Worm (Caenorhabditis elegans) whole organism, L4 larva: ENCODE results near the gene Y54G2A.7.
A peak's percentile ranks its signal among the peaks of the same experiment; 100 is the strongest.

Source experiments
- F26F4.8 ChIP-seq: fragments of 200-800 bp; sonication (Bioruptor generic); conservative IDR thresholded peaks from 2 replicates; pipeline ENCODE4 v1.3.6; 2022; ENCODE audit warnings: missing genetic modification characterization, missing compliant biosample characterization
- F37D6.2 ChIP-seq: sonication (generic microtip); optimal IDR thresholded peaks from 2 replicates; lab custom pipeline; 2016; ENCODE audit warnings: mild to moderate bottlenecking, missing genetic modification characterization, missing compliant biosample characterization
- T26A8.4 ChIP-seq: fragments of 200-800 bp; sonication (Bioruptor generic); IDR thresholded peaks from 2 replicates; pipeline ENCODE4 v1.3.6; 2022; ENCODE audit warnings: missing genetic modification characterization, missing compliant biosample characterization
- Y105C5A.15 ChIP-seq: fragments of 200-800 bp; sonication (Bioruptor generic); IDR thresholded peaks from 2 replicates; pipeline ENCODE4 v1.3.6; 2022; ENCODE audit warnings: missing genetic modification characterization, missing compliant biosample characterization
- Y48G9A.11 ChIP-seq: fragments of 200-800 bp; sonication (Bioruptor generic); IDR thresholded peaks from 2 replicates; pipeline ENCODE4 v1.3.6; 2022; ENCODE audit warnings: missing genetic modification reagents, missing genetic modification characterization, missing compliant biosample characterization
- Y5F2A.4 ChIP-seq: fragments of 200-800 bp; sonication (Bioruptor generic); optimal IDR thresholded peaks from 2 replicates; lab custom pipeline; 2018; ENCODE audit warnings: mild to moderate bottlenecking, missing genetic modification characterization, missing compliant biosample characterization
- aha-1 ChIP-seq: fragments of 150-350 bp; peaks from one replicate; lab custom pipeline; 2014; ENCODE audit warnings: missing biosample characterization, missing genetic modification characterization
- aly-2 ChIP-seq: sonication (generic microtip); optimal IDR thresholded peaks from 2 replicates; lab custom pipeline; 2018; ENCODE audit warnings: missing biosample characterization, missing genetic modification characterization
- attf-4 ChIP-seq: sonication (generic microtip); optimal IDR thresholded peaks from 3 replicates; lab custom pipeline; 2017; ENCODE audit warnings: missing biosample characterization, missing genetic modification characterization
- ceh-20 ChIP-seq: fragments of 200-800 bp; sonication (Bioruptor generic); IDR thresholded peaks from 2 replicates; pipeline ENCODE4 v1.3.6; 2022; ENCODE audit warnings: missing genetic modification reagents, missing genetic modification characterization, missing compliant biosample characterization
- ceh-28 ChIP-seq: fragments of 150-350 bp; optimal IDR thresholded peaks from 2 replicates; lab custom pipeline; 2014; ENCODE audit warnings: missing biosample characterization, missing genetic modification reagents, missing genetic modification characterization
- ceh-82 ChIP-seq: sonication (generic microtip); optimal IDR thresholded peaks from 2 replicates; lab custom pipeline; 2017; ENCODE audit warnings: missing biosample characterization, missing genetic modification characterization
- ces-1 ChIP-seq: fragments of 150-350 bp; sonication (generic microtip); optimal IDR thresholded peaks from 4 replicates; lab custom pipeline; 2014; ENCODE audit warnings: missing biosample characterization, missing genetic modification reagents, missing genetic modification characterization
- ctbp-1 ChIP-seq: fragments of 200-800 bp; sonication (Bioruptor generic); IDR thresholded peaks from 2 replicates; pipeline ENCODE4 v1.3.6; 2022; ENCODE audit warnings: missing genetic modification reagents, missing genetic modification characterization, missing compliant biosample characterization
- daf-16 ChIP-seq, 3 experiments: sonication (generic microtip); optimal IDR thresholded peaks; 2 replicates each; lab custom pipeline; 2016 to 2017; ENCODE audit warnings: missing genetic modification characterization in 3 of 3, missing genetic modification reagents in 3 of 3, mild to moderate bottlenecking in 2 of 3, missing compliant biosample characterization in 2 of 3, missing biosample characterization in 1 of 3, moderate library complexity in 1 of 3
- daf-19 ChIP-seq: fragments of 200-800 bp; sonication (Bioruptor generic); conservative IDR thresholded peaks from 2 replicates; pipeline ENCODE4 v1.3.6; 2022; ENCODE audit warnings: missing genetic modification characterization, missing compliant biosample characterization
- daf-8 ChIP-seq: fragments of 200-800 bp; sonication (Bioruptor generic); IDR thresholded peaks from 2 replicates; pipeline ENCODE4 v1.3.6; 2022; ENCODE audit warnings: missing genetic modification characterization, missing compliant biosample characterization
- dmd-8 ChIP-seq: fragments of 200-800 bp; sonication (Bioruptor generic); IDR thresholded peaks from 2 replicates; pipeline ENCODE4 v1.3.6; 2022; ENCODE audit warnings: missing genetic modification characterization, missing compliant biosample characterization
- egl-27 ChIP-seq: sonication (generic microtip); optimal IDR thresholded peaks from 3 replicates; lab custom pipeline; 2017; ENCODE audit warnings: missing biosample characterization, missing genetic modification reagents, missing genetic modification characterization
- fkh-10 ChIP-seq: fragments of 150-350 bp; optimal IDR thresholded peaks from 2 replicates; lab custom pipeline; 2014; ENCODE audit warnings: missing biosample characterization, missing genetic modification reagents, missing genetic modification characterization
- hlh-11 ChIP-seq: fragments of 200-800 bp; sonication (Bioruptor generic); optimal IDR thresholded peaks from 2 replicates; lab custom pipeline; 2018; ENCODE audit warnings: mild to moderate bottlenecking, missing genetic modification characterization, missing compliant biosample characterization
- hlh-30 ChIP-seq: sonication (generic microtip); optimal IDR thresholded peaks from 2 replicates; lab custom pipeline; 2017; ENCODE audit warnings: antibody characterized with exemption, mild to moderate bottlenecking, missing genetic modification characterization, missing compliant biosample characterization; ENCODE audit not compliant: insufficient read depth
- jun-1 ChIP-seq: fragments of 150-350 bp; optimal IDR thresholded peaks from 2 replicates; lab custom pipeline; 2014; ENCODE audit warnings: missing biosample characterization, missing genetic modification reagents, missing genetic modification characterization
- lin-13 ChIP-seq: fragments of 150-350 bp; optimal IDR thresholded peaks from 2 replicates; lab custom pipeline; 2014; ENCODE audit warnings: missing biosample characterization, missing genetic modification reagents, missing genetic modification characterization
- lin-15B ChIP-seq: fragments of 150-350 bp; sonication (generic microtip); optimal IDR thresholded peaks from 3 replicates; lab custom pipeline; 2014; ENCODE audit warnings: missing biosample characterization, missing genetic modification characterization
- lin-29 ChIP-seq: fragments of 200-800 bp; sonication (Bioruptor generic); IDR thresholded peaks from 2 replicates; pipeline ENCODE4 v1.3.6; 2022; ENCODE audit warnings: missing genetic modification reagents, missing genetic modification characterization, missing compliant biosample characterization
- lin-38 ChIP-seq: fragments of 200-800 bp; sonication (Bioruptor generic); IDR thresholded peaks from 2 replicates; pipeline ENCODE4 v1.3.6; 2022; ENCODE audit warnings: missing genetic modification reagents, missing genetic modification characterization, missing compliant biosample characterization
- madf-5 ChIP-seq, 2 experiments: fragments of 200-800 bp; sonication (Bioruptor generic); IDR thresholded peaks; 2 replicates each; pipeline ENCODE4 v1.3.6; 2022; ENCODE audit warnings: missing compliant biosample characterization in 2 of 2, missing genetic modification characterization in 2 of 2
- mdl-1 ChIP-seq, 2 experiments: fragments of 150-350 bp in 1 of 2; sonication (generic microtip) in 1 of 2; optimal IDR thresholded peaks; 2 replicates each; lab custom pipeline; 2014 to 2017; ENCODE audit warnings: missing biosample characterization in 2 of 2, missing genetic modification characterization in 2 of 2
- mdt-29 ChIP-seq: fragments of 200-800 bp; sonication (Bioruptor generic); IDR thresholded peaks from 2 replicates; pipeline ENCODE4 v1.3.6; 2022; ENCODE audit warnings: missing genetic modification reagents, missing genetic modification characterization, missing compliant biosample characterization
- mes-2 ChIP-seq: sonication (generic microtip); optimal IDR thresholded peaks from 2 replicates; lab custom pipeline; 2016; ENCODE audit warnings: missing genotype, mild to moderate bottlenecking, missing genetic modification characterization, missing compliant biosample characterization; ENCODE audit not compliant: poor library complexity, severe bottlenecking
- nhr-10 ChIP-seq: fragments of 150-350 bp; optimal IDR thresholded peaks from 2 replicates; lab custom pipeline; 2014; ENCODE audit warnings: missing biosample characterization, missing genetic modification characterization
- nhr-25 ChIP-seq: sonication (generic microtip); optimal IDR thresholded peaks from 2 replicates; lab custom pipeline; 2017; ENCODE audit warnings: missing genetic modification characterization, mild to moderate bottlenecking, missing compliant biosample characterization, antibody characterized with exemption, moderate library complexity, borderline replicate concordance; ENCODE audit not compliant: insufficient read depth
- nhr-42 ChIP-seq: fragments of 200-800 bp; sonication (Bioruptor generic); IDR thresholded peaks from 2 replicates; pipeline ENCODE4 v1.3.6; 2022; ENCODE audit warnings: missing genetic modification characterization, missing compliant biosample characterization
- nhr-6 ChIP-seq: fragments of 150-350 bp; optimal IDR thresholded peaks from 2 replicates; lab custom pipeline; 2014; ENCODE audit warnings: missing biosample characterization, missing genetic modification characterization
- nhr-77 ChIP-seq: fragments of 150-350 bp; optimal IDR thresholded peaks from 2 replicates; lab custom pipeline; 2014; ENCODE audit warnings: missing biosample characterization, missing genetic modification characterization
- saeg-2 ChIP-seq: fragments of 200-800 bp; sonication (Bioruptor generic); IDR thresholded peaks from 2 replicates; pipeline ENCODE4 v1.3.6; 2022; ENCODE audit warnings: missing genetic modification reagents, missing genetic modification characterization, missing compliant biosample characterization
- snpc-1.2 ChIP-seq: fragments of 200-800 bp; sonication (Bioruptor generic); IDR thresholded peaks from 2 replicates; pipeline ENCODE4 v1.3.6; 2022; ENCODE audit warnings: missing genetic modification reagents, missing genetic modification characterization, missing compliant biosample characterization
- spr-1 ChIP-seq: sonication (generic microtip); optimal IDR thresholded peaks from 2 replicates; lab custom pipeline; 2016; ENCODE audit warnings: mild to moderate bottlenecking, missing genetic modification characterization, missing compliant biosample characterization
- spr-3 ChIP-seq: fragments of 200-800 bp; sonication (Bioruptor generic); optimal IDR thresholded peaks from 2 replicates; lab custom pipeline; 2018; ENCODE audit warnings: mild to moderate bottlenecking, missing genetic modification characterization, missing compliant biosample characterization
- unc-130 ChIP-seq: sonication (generic microtip); optimal IDR thresholded peaks from 2 replicates; lab custom pipeline; 2016; ENCODE audit warnings: missing genetic modification reagents, missing genetic modification characterization, missing compliant biosample characterization
- unc-39 ChIP-seq: sonication (generic microtip); optimal IDR thresholded peaks from 2 replicates; lab custom pipeline; 2017; ENCODE audit warnings: missing biosample characterization, missing genetic modification characterization
- vab-7 ChIP-seq: fragments of 200-800 bp; sonication (Bioruptor generic); IDR thresholded peaks from 2 replicates; pipeline ENCODE4 v1.3.6; 2022; ENCODE audit warnings: missing genetic modification reagents, missing genetic modification characterization, missing compliant biosample characterization
- zfp-3 ChIP-seq: fragments of 200-800 bp; sonication (Bioruptor generic); conservative IDR thresholded peaks from 2 replicates; pipeline ENCODE4 v1.3.6; 2022; ENCODE audit warnings: missing genetic modification reagents, missing genetic modification characterization, missing compliant biosample characterization
- ztf-11 ChIP-seq: fragments of 150-350 bp; optimal IDR thresholded peaks from 2 replicates; lab custom pipeline; 2014; ENCODE audit warnings: missing biosample characterization, missing genetic modification characterization

Y54G2A.7 gene

ce11 chrIV:2798339-2798738 is 40.1 kb upstream of the Y54G2A.7 start, which contains the start of gene Y54G2A.52 (continued):
- TF ChIP-seq daf-16 (GFP tag; optimal IDR thresholded peaks at IDR 0.05; lab: Kevin White, UChicago) (peak in 1 of 2 experiments; percentile 57), daf-16 (tag; optimal IDR thresholded peaks at IDR 0.05; lab: Kevin White, UChicago) (peak; percentile 97), egl-27 (no peak)
- TF ChIP-seq, all 104 proteins: peak for 10

- TF ChIP-seq aly-2 (tag; lab: Kevin White, UChicago): no peak
These were observed 39.0 kb upstream of the Y54G2A.7 start, which contains the start of gene Y54G2A.10 for ce11 chrIV:2799389-2799788. Gene Y54G2A.10 (plus strand): TSS chrIV:2799689.

- TF ChIP-seq ceh-20 (GFP tag; lab: Robert Waterston, UW) (no peak), aha-1 (tag; lab: Kevin White, UChicago) (peak; percentile 49), jun-1 (no peak), lin-38 (GFP tag; lab: Robert Waterston, UW) (peak; percentile 36; the same call in 1 of the 2 replicates)
- TF ChIP-seq, all 104 proteins: peak for 2
These were observed 38.5 kb upstream of the Y54G2A.7 start for ce11 chrIV:2799890-2800289.

- TF ChIP-seq Y5F2A.4 (GFP tag; lab: Kevin White, UChicago) (peak; percentile 20), saeg-2 (GFP tag; lab: Robert Waterston, UW) (peak; percentile 61; the same call in 1 of the 2 replicates), ctbp-1 (GFP tag; lab: Robert Waterston, UW) (0 out of 2 replicates have a peak, but pooled peaks have one; percentile 33), zfp-3 (GFP tag; lab: Robert Waterston, UW) (peak; percentile 72; the same call in 1 of the 2 replicates), ces-1 (GFP tag; lab: Kevin White, UChicago) (no peak), unc-130 (GFP tag; lab: Kevin White, UChicago) (no peak), T26A8.4 (GFP tag; lab: Robert Waterston, UW) (no peak; the same call in 1 of the 2 replicates), attf-4 (tag; lab: Kevin White, UChicago) (no peak), daf-8 (GFP tag; lab: Robert Waterston, UW) (no peak), hlh-30 (tag; lab: Kevin White, UChicago) (peak; percentile 81), unc-39 (no peak), hlh-11 (tag; lab: Kevin White, UChicago) (peak; percentile 12), lin-13 (GFP tag; lab: Kevin White, UChicago) (peak; percentile 70), vab-7 (GFP tag; lab: Robert Waterston, UW) (peak; percentile 85), lin-29 (GFP tag; lab: Robert Waterston, UW) (no peak), mdl-1 (tag; optimal IDR thresholded peaks at IDR 0.05; lab: Kevin White, UChicago) (no peak), madf-5 (GFP tag; IDR thresholded peaks at IDR 0.05; lab: Robert Waterston, UW) (peak in 1 of 2 experiments; percentile 46; a peak in 1 of 4 replicates), snpc-1.2 (peak; percentile 55), spr-1 (peak; percentile 26), daf-19 (no peak), spr-3 (GFP tag; lab: Kevin White, UChicago) (no peak), Y105C5A.15 (no peak), nhr-42 (no peak), ceh-82 (no peak), lin-15B (tag; lab: Kevin White, UChicago) (no peak), nhr-6 (no peak), mdt-29 (GFP tag; lab: Robert Waterston, UW) (peak; percentile 66), ztf-11 (no peak), dmd-8 (GFP tag; lab: Robert Waterston, UW) (peak; percentile 75), ceh-28 (no peak), Y48G9A.11 (GFP tag; lab: Robert Waterston, UW) (peak; percentile 65), nhr-25 (tag; lab: Kevin White, UChicago) (no peak), mes-2 (tag; lab: Kevin White, UChicago) (peak; percentile 61), F26F4.8 (GFP tag; lab: Robert Waterston, UW) (peak; percentile 89), fkh-10 (GFP tag; lab: Kevin White, UChicago) (no peak), nhr-10 (no peak), nhr-77 (tag; lab: Kevin White, UChicago) (no peak), jun-1 (no peak), F37D6.2 (tag; lab: Kevin White, UChicago) (no peak)
These were observed 37.4 kb upstream of the Y54G2A.7 start for ce11 chrIV:2801004-2801403.
